Fruit fly (Drosophila melanogaster) whole organism, embryonic: ENCODE measurements around the gene Pph13.

ENCODE experiments used
- Aef1 ChIP-seq: fragments of 200-800 bp; sonication (Bioruptor generic); IDR thresholded peaks from 3 replicates; pipeline ENCODE4 v1.3.6; 2022; ENCODE audit warnings: missing biosample characterization, missing genetic modification characterization
- Atf-2 ChIP-seq: fragments of 200-800 bp; sonication (Bioruptor generic); optimal IDR thresholded peaks from 2 replicates; lab custom pipeline; 2016; ENCODE audit warnings: missing biosample characterization, missing genetic modification characterization
- CG10274 ChIP-seq: fragments of 200-800 bp; sonication (Bioruptor generic); optimal IDR thresholded peaks from 3 replicates; lab custom pipeline; 2017; ENCODE audit warnings: missing biosample characterization, mild to moderate bottlenecking, missing genetic modification characterization
- CG10431 ChIP-seq: fragments of 200-800 bp; sonication (Bioruptor generic); optimal IDR thresholded peaks from 3 replicates; lab custom pipeline; 2018; ENCODE audit warnings: missing biosample characterization, mild to moderate bottlenecking, missing genetic modification characterization
- CG12104 ChIP-seq: fragments of 200-800 bp; sonication (Bioruptor generic); optimal IDR thresholded peaks from 3 replicates; lab custom pipeline; 2016; ENCODE audit warnings: missing biosample characterization, missing genetic modification characterization
- CG13894 ChIP-seq: fragments of 200-800 bp; sonication (Bioruptor generic); optimal IDR thresholded peaks from 3 replicates; lab custom pipeline; 2018; ENCODE audit warnings: missing biosample characterization, mild to moderate bottlenecking, missing genetic modification characterization, moderate library complexity
- CG14710 ChIP-seq: fragments of 200-800 bp; sonication (Bioruptor generic); optimal IDR thresholded peaks from 3 replicates; lab custom pipeline; 2019; ENCODE audit warnings: missing biosample characterization, mild to moderate bottlenecking, missing genetic modification characterization, moderate library complexity
- CG15514 ChIP-seq: fragments of 200-800 bp; sonication (Bioruptor generic); optimal IDR thresholded peaks from 3 replicates; lab custom pipeline; 2017; ENCODE audit warnings: missing biosample characterization, missing genetic modification characterization, mild to moderate bottlenecking, moderate library complexity, missing genetic modification reagents
- CG2116 ChIP-seq: fragments of 200-800 bp; sonication (Bioruptor generic); optimal IDR thresholded peaks from 3 replicates; lab custom pipeline; 2018; ENCODE audit warnings: missing biosample characterization, mild to moderate bottlenecking, missing genetic modification characterization
- CG2199 ChIP-seq: fragments of 200-800 bp; sonication (Bioruptor generic); IDR thresholded peaks from 3 replicates; pipeline ENCODE4 v1.3.6; 2022; ENCODE audit warnings: missing biosample characterization, missing genetic modification characterization
- CG30403 ChIP-seq: fragments of 200-800 bp; sonication (Bioruptor generic); optimal IDR thresholded peaks from 3 replicates; lab custom pipeline; 2016; ENCODE audit warnings: missing biosample characterization, missing genetic modification characterization
- CG31441 ChIP-seq: fragments of 200-800 bp; sonication (Bioruptor generic); IDR thresholded peaks from 2 replicates; pipeline ENCODE4 v1.3.6; 2022; ENCODE audit warnings: missing biosample characterization, missing genetic modification characterization
- CG4730 ChIP-seq: fragments of 200-800 bp; sonication (Bioruptor generic); IDR thresholded peaks from 2 replicates; pipeline ENCODE4 v1.3.6; 2022; ENCODE audit warnings: missing biosample characterization, missing genetic modification characterization
- CG8089 ChIP-seq: fragments of 200-800 bp; sonication (Bioruptor generic); optimal IDR thresholded peaks from 3 replicates; lab custom pipeline; 2016; ENCODE audit warnings: missing biosample characterization, missing genetic modification characterization
- Chrac-16 ChIP-seq: fragments of 200-800 bp; sonication (Bioruptor generic); optimal IDR thresholded peaks from 3 replicates; lab custom pipeline; 2016; ENCODE audit warnings: missing biosample characterization, missing genetic modification characterization
- CoRest ChIP-seq: fragments of 200-800 bp; sonication (Bioruptor generic); optimal IDR thresholded peaks from 3 replicates; lab custom pipeline; 2018; ENCODE audit warnings: missing biosample characterization, mild to moderate bottlenecking, missing genetic modification characterization, moderate library complexity
- Fer1 ChIP-seq: fragments of 200-800 bp; sonication (Bioruptor generic); optimal IDR thresholded peaks from 2 replicates; lab custom pipeline; 2017; ENCODE audit warnings: missing biosample characterization, mild to moderate bottlenecking, missing genetic modification characterization
- H15 ChIP-seq: fragments of 200-800 bp; sonication (Bioruptor generic); IDR thresholded peaks from 3 replicates; pipeline ENCODE4 v1.3.6; 2022; ENCODE audit warnings: missing biosample characterization, missing genetic modification characterization
- HmgD ChIP-seq: fragments of 200-800 bp; sonication (Bioruptor generic); optimal IDR thresholded peaks from 3 replicates; lab custom pipeline; 2016; ENCODE audit warnings: missing biosample characterization, missing genetic modification characterization
- Jarid2 ChIP-seq: fragments of 200-800 bp; sonication (Bioruptor generic); optimal IDR thresholded peaks from 3 replicates; lab custom pipeline; 2017; ENCODE audit warnings: mild to moderate bottlenecking, missing biosample characterization, missing genetic modification reagents, missing genetic modification characterization
- NK7.1 ChIP-seq: fragments of 200-800 bp; sonication (Bioruptor generic); optimal IDR thresholded peaks from 3 replicates; lab custom pipeline; 2016; ENCODE audit warnings: missing biosample characterization, missing genetic modification characterization
- Nf-YC ChIP-seq: fragments of 200-800 bp; optimal IDR thresholded peaks from 3 replicates; lab custom pipeline; 2019; ENCODE audit warnings: missing biosample characterization, mild to moderate bottlenecking, missing genetic modification characterization, moderate library complexity
- Oaz ChIP-seq: fragments of 200-800 bp; sonication (Bioruptor generic); IDR thresholded peaks from 2 replicates; pipeline ENCODE4 v1.3.6; 2022; ENCODE audit warnings: missing biosample characterization, missing genetic modification characterization
- Pdp1 ChIP-seq, 2 experiments: fragments of 200-800 bp; sonication (Bioruptor generic); optimal IDR thresholded peaks; 3 replicates each; lab custom pipeline; 2016; ENCODE audit warnings: missing biosample characterization in 2 of 2, missing genetic modification characterization in 2 of 2, mild to moderate bottlenecking in 1 of 2, moderate library complexity in 1 of 2
- Poxn ChIP-seq: fragments of 200-800 bp; sonication (Bioruptor generic); IDR thresholded peaks from 2 replicates; pipeline ENCODE4 v1.3.6; 2022; ENCODE audit warnings: missing biosample characterization, missing genetic modification characterization
- Xrp1 ChIP-seq: fragments of 200-800 bp; sonication (Bioruptor generic); IDR thresholded peaks from 2 replicates; pipeline ENCODE4 v1.3.6; 2022; ENCODE audit warnings: missing biosample characterization, missing genetic modification characterization
- ap ChIP-seq: fragments of 200-800 bp; sonication (Bioruptor generic); IDR thresholded peaks from 2 replicates; pipeline ENCODE4 v1.3.6; 2022; ENCODE audit warnings: missing biosample characterization, missing genetic modification characterization
- corto ChIP-seq: fragments of 200-800 bp; sonication (Bioruptor generic); optimal IDR thresholded peaks from 2 replicates; lab custom pipeline; 2016; ENCODE audit warnings: missing biosample characterization, mild to moderate bottlenecking, missing genetic modification characterization, moderate library complexity
- croc ChIP-seq: fragments of 200-800 bp; sonication (Bioruptor generic); conservative IDR thresholded peaks from 3 replicates; pipeline ENCODE4 v1.3.6; 2022; ENCODE audit warnings: missing biosample characterization, missing genetic modification characterization
- da ChIP-seq: fragments of 200-800 bp; sonication (Bioruptor generic); optimal IDR thresholded peaks from 2 replicates; lab custom pipeline; 2016; ENCODE audit warnings: missing biosample characterization, missing genetic modification characterization
- dati ChIP-seq: fragments of 200-800 bp; sonication (Bioruptor generic); IDR thresholded peaks from 2 replicates; pipeline ENCODE4 v1.3.6; 2022; ENCODE audit warnings: missing biosample characterization, missing genetic modification characterization
- eyg ChIP-seq: fragments of 200-800 bp; sonication (Bioruptor generic); optimal IDR thresholded peaks from 3 replicates; lab custom pipeline; 2016; ENCODE audit warnings: missing biosample characterization, missing genetic modification characterization
- fd96Cb ChIP-seq: fragments of 200-800 bp; sonication (Bioruptor generic); optimal IDR thresholded peaks from 2 replicates; lab custom pipeline; 2018; ENCODE audit warnings: missing biosample characterization, mild to moderate bottlenecking, missing genetic modification characterization, moderate library complexity
- grn ChIP-seq: fragments of 200-800 bp; sonication (Bioruptor generic); optimal IDR thresholded peaks from 3 replicates; lab custom pipeline; 2017; ENCODE audit warnings: missing biosample characterization, missing genetic modification characterization
- ham ChIP-seq: fragments of 200-800 bp; sonication (Bioruptor generic); IDR thresholded peaks from 2 replicates; pipeline ENCODE4 v1.3.6; 2022; ENCODE audit warnings: missing biosample characterization, missing genetic modification characterization
- her ChIP-seq: fragments of 200-800 bp; sonication (Bioruptor generic); optimal IDR thresholded peaks from 2 replicates; lab custom pipeline; 2016; ENCODE audit warnings: missing biosample characterization, missing genetic modification characterization
- kah ChIP-seq: fragments of 200-800 bp; sonication (Bioruptor generic); optimal IDR thresholded peaks from 2 replicates; lab custom pipeline; 2018; ENCODE audit warnings: missing biosample characterization, mild to moderate bottlenecking, missing genetic modification characterization
- kay ChIP-seq: fragments of 200-800 bp; sonication (Bioruptor generic); optimal IDR thresholded peaks from 2 replicates; lab custom pipeline; 2016; ENCODE audit warnings: missing biosample characterization, missing genetic modification characterization
- ken ChIP-seq: fragments of 200-800 bp; sonication (Bioruptor generic); IDR thresholded peaks from 3 replicates; pipeline ENCODE4 v1.3.6; 2022; ENCODE audit warnings: missing biosample characterization, missing genetic modification characterization
- kni ChIP-seq: fragments of 200-800 bp; sonication (Bioruptor generic); optimal IDR thresholded peaks from 3 replicates; lab custom pipeline; 2017; ENCODE audit warnings: mild to moderate bottlenecking, missing biosample characterization, missing genetic modification reagents, missing genetic modification characterization
- pan ChIP-seq, 4 experiments: fragments of >200 bp in 3 of 4; fragments of 200-800 bp in 1 of 4; sonication (Bioruptor generic) in 1 of 4; optimal IDR thresholded peaks in 3 of 4; IDR thresholded peaks in 1 of 4; 2 replicates each; pipeline versions ENCODE4 v1.3.6 to Lab custom; 2017 to 2022; ENCODE audit warnings: missing biosample characterization in 2 of 4, missing genetic modification characterization in 2 of 4, mixed read lengths in 1 of 4
- pb ChIP-seq: fragments of 200-800 bp; sonication (Bioruptor generic); optimal IDR thresholded peaks from 3 replicates; lab custom pipeline; 2016; ENCODE audit warnings: missing biosample characterization, missing genetic modification characterization
- pita ChIP-seq: fragments of 200-800 bp; sonication (Bioruptor generic); optimal IDR thresholded peaks from 2 replicates; lab custom pipeline; 2017; ENCODE audit warnings: missing biosample characterization, mild to moderate bottlenecking, missing genetic modification characterization
- sc ChIP-seq, 3 experiments: fragments of >200 bp in 2 of 3; fragments of 200-800 bp in 1 of 3; sonication (Bioruptor generic) in 1 of 3; optimal IDR thresholded peaks; 2 replicates in 2 of 3; 3 replicates in 1 of 3; lab custom pipeline; 2017; ENCODE audit warnings: mild to moderate bottlenecking in 1 of 3, missing biosample characterization in 1 of 3, missing genetic modification characterization in 1 of 3, missing genetic modification reagents in 1 of 3
- sens-2 ChIP-seq: fragments of 200-800 bp; sonication (Bioruptor generic); IDR thresholded peaks from 2 replicates; pipeline ENCODE4 v1.3.6; 2022; ENCODE audit warnings: missing biosample characterization, missing genetic modification characterization
- shn ChIP-seq: fragments of 200-800 bp; sonication (Bioruptor generic); optimal IDR thresholded peaks from 3 replicates; lab custom pipeline; 2016; ENCODE audit warnings: missing biosample characterization, missing genetic modification characterization
- sisA ChIP-seq: fragments of 200-800 bp; sonication (Bioruptor generic); IDR thresholded peaks from 2 replicates; pipeline ENCODE4 v1.3.6; 2022; ENCODE audit warnings: missing biosample characterization, missing genetic modification characterization
- sna ChIP-seq: fragments of 200-800 bp; sonication (Bioruptor generic); IDR thresholded peaks from 2 replicates; pipeline ENCODE4 v1.3.6; 2022; ENCODE audit warnings: missing biosample characterization, missing genetic modification characterization; ENCODE audit not compliant: partially characterized antibody
- unc-4 ChIP-seq: fragments of 200-800 bp; sonication (Bioruptor generic); IDR thresholded peaks from 2 replicates; pipeline ENCODE4 v1.3.6; 2022; ENCODE audit warnings: missing biosample characterization, missing genetic modification characterization; ENCODE audit not compliant: partially characterized antibody
- unpg ChIP-seq: fragments of 200-800 bp; sonication (Bioruptor generic); optimal IDR thresholded peaks from 3 replicates; lab custom pipeline; 2018; ENCODE audit warnings: missing biosample characterization, mild to moderate bottlenecking, missing genetic modification characterization, moderate library complexity

Pph13 gene

dm6 chr2L:552432-552929, 24.8 kb upstream of the Pph13 start, which contains the start of gene Ets21C (continued):
- TF ChIP-seq kay: peak; percentile 98
- 0 out of 2 replicates have a peak, but pooled peaks have one; percentile 25 for TF ChIP-seq sna
- TF ChIP-seq CG2199 (GFP tag; lab: Robert Waterston, UW): no peak
- TF ChIP-seq CG12104 (GFP tag; lab: Kevin White, UChicago): no peak
- TF ChIP-seq her: peak; percentile 38
- no peak for TF ChIP-seq dati
- TF ChIP-seq pb (GFP tag; lab: Kevin White, UChicago): no peak
- peak; percentile 46; the same call in 1 of the 2 replicates for TF ChIP-seq unc-4 (GFP tag; lab: Robert Waterston, UW)
- TF ChIP-seq Atf-2: no peak
- no peak for TF ChIP-seq ham (GFP tag; lab: Robert Waterston, UW)
- no peak for TF ChIP-seq Chrac-16 (GFP tag; lab: Kevin White, UChicago)
- TF ChIP-seq Pdp1 (GFP tag; optimal IDR thresholded peaks at IDR 0.05; lab: Kevin White, UChicago): no peak
- TF ChIP-seq CG15514 (GFP tag; lab: Kevin White, UChicago): peak; percentile 59
- TF ChIP-seq sisA (GFP tag; lab: Robert Waterston, UW): no peak
- no peak for TF ChIP-seq CG2116 (GFP tag; lab: Kevin White, UChicago)
- no peak for TF ChIP-seq CG30403 (GFP tag; lab: Kevin White, UChicago)
- no peak for TF ChIP-seq sc (optimal IDR thresholded peaks at IDR 0.05; lab: Kevin White, UChicago)
- TF ChIP-seq sc (GFP tag; optimal IDR thresholded peaks at IDR 0.05; lab: Kevin White, UChicago): no peak
- TF ChIP-seq Nf-YC (tag; lab: Kevin White, UChicago): peak; percentile 54
- TF ChIP-seq fd96Cb (tag; lab: Kevin White, UChicago): no peak
- TF ChIP-seq Poxn (GFP tag; lab: Robert Waterston, UW): no peak
- no peak for TF ChIP-seq pita (GFP tag; lab: Kevin White, UChicago)
- TF ChIP-seq kni: peak; percentile 36
- TF ChIP-seq CoRest: no peak
- peak; percentile 97 for TF ChIP-seq shn (GFP tag; lab: Kevin White, UChicago)
- no peak for TF ChIP-seq NK7.1
- peak; percentile 25 for TF ChIP-seq Jarid2
- no peak for TF ChIP-seq CG8089 (GFP tag; lab: Kevin White, UChicago)
- no peak for TF ChIP-seq da (GFP tag; lab: Kevin White, UChicago)
- TF ChIP-seq Xrp1 (GFP tag; lab: Robert Waterston, UW): no peak
- TF ChIP-seq CG31441 (GFP tag; lab: Robert Waterston, UW): no peak
- TF ChIP-seq HmgD (GFP tag; lab: Kevin White, UChicago): no peak
- TF ChIP-seq Fer1 (GFP tag; lab: Kevin White, UChicago): peak; percentile 70
- TF ChIP-seq eyg (GFP tag; lab: Kevin White, UChicago): no peak
- TF ChIP-seq croc (GFP tag; lab: Robert Waterston, UW): no peak
- no peak for TF ChIP-seq CG10431 (GFP tag; lab: Kevin White, UChicago)
- TF ChIP-seq CG14710: no peak
- no peak for TF ChIP-seq Aef1
- TF ChIP-seq CG10274 (GFP tag; lab: Kevin White, UChicago): no peak
- peak; percentile 97 for TF ChIP-seq grn
- TF ChIP-seq CG13894: peak; percentile 32
- TF ChIP-seq ap (GFP tag; lab: Robert Waterston, UW): no peak
- no peak for TF ChIP-seq unpg (GFP tag; lab: Kevin White, UChicago)
- TF ChIP-seq H15 (GFP tag; lab: Robert Waterston, UW): no peak
- TF ChIP-seq Oaz: no peak
- no peak for TF ChIP-seq CG4730 (GFP tag; lab: Robert Waterston, UW)
- no peak for TF ChIP-seq sens-2 (GFP tag; lab: Robert Waterston, UW)
- no peak for TF ChIP-seq ken (GFP tag; lab: Robert Waterston, UW)
- TF ChIP-seq corto (GFP tag; lab: Kevin White, UChicago): no peak
- TF ChIP-seq pan (optimal IDR thresholded peaks at IDR 0.05; lab: Kevin White, UChicago): no peak
- no peak for TF ChIP-seq pan (GFP tag; optimal IDR thresholded peaks at IDR 0.05 in 1 of 2, IDR thresholded peaks at IDR 0.05 in 1 of 2)
- no peak for TF ChIP-seq kah
